Worm (Caenorhabditis elegans) whole organism, L3 larva: ENCODE measurements around the gene str-141.

Source experiments
- R02D3.7 ChIP-seq: fragments of 150-350 bp; optimal IDR thresholded peaks from 2 replicates; lab custom pipeline; 2014; ENCODE audit warnings: missing biosample characterization, missing genetic modification characterization
- ceh-28 ChIP-seq: fragments of 150-350 bp; optimal IDR thresholded peaks from 2 replicates; lab custom pipeline; 2014; ENCODE audit warnings: missing biosample characterization, missing genetic modification reagents, missing genetic modification characterization
- ceh-82 ChIP-seq: fragments of 150-350 bp; optimal IDR thresholded peaks from 2 replicates; lab custom pipeline; 2014; ENCODE audit warnings: missing biosample characterization, missing genetic modification characterization
- ceh-9 ChIP-seq: sonication (generic microtip); optimal IDR thresholded peaks from 2 replicates; lab custom pipeline; 2018; ENCODE audit warnings: missing biosample characterization, missing genetic modification characterization
- egl-27 ChIP-seq: sonication (generic microtip); optimal IDR thresholded peaks from 4 replicates; lab custom pipeline; 2017; ENCODE audit warnings: missing biosample characterization, missing genetic modification reagents, missing genetic modification characterization
- egl-5 ChIP-seq: fragments of 150-350 bp; optimal IDR thresholded peaks from 2 replicates; lab custom pipeline; 2017; ENCODE audit warnings: missing biosample characterization, missing genetic modification reagents, missing genetic modification characterization, inconsistent platforms
- elt-2 ChIP-seq: sonication (generic microtip); optimal IDR thresholded peaks from 2 replicates; lab custom pipeline; 2016; ENCODE audit warnings: missing genetic modification reagents, mild to moderate bottlenecking, missing genetic modification characterization, missing compliant biosample characterization
- eor-1 ChIP-seq, 2 experiments: fragments of 150-350 bp; optimal IDR thresholded peaks; 2 replicates each; lab custom pipeline; 2014 to 2018; ENCODE audit warnings: missing biosample characterization in 2 of 2, missing genetic modification characterization in 2 of 2
- fkh-10 ChIP-seq: sonication (generic microtip); optimal IDR thresholded peaks from 2 replicates; lab custom pipeline; 2017; ENCODE audit warnings: missing biosample characterization, missing genetic modification reagents, missing genetic modification characterization
- fkh-2 ChIP-seq: fragments of 150-350 bp; optimal IDR thresholded peaks from 2 replicates; lab custom pipeline; 2014; ENCODE audit warnings: missing biosample characterization, missing genetic modification reagents, missing genetic modification characterization
- fos-1 ChIP-seq: fragments of 150-350 bp; optimal IDR thresholded peaks from 2 replicates; lab custom pipeline; 2014; ENCODE audit warnings: missing biosample characterization, missing genetic modification characterization
- hmg-11 ChIP-seq: sonication (generic microtip); optimal IDR thresholded peaks from 2 replicates; lab custom pipeline; 2016; ENCODE audit warnings: missing genetic modification characterization, missing compliant biosample characterization
- jun-1 ChIP-seq: fragments of 150-350 bp; optimal IDR thresholded peaks from 2 replicates; lab custom pipeline; 2014; ENCODE audit warnings: missing biosample characterization, missing genetic modification reagents, missing genetic modification characterization
- lin-15B ChIP-seq: fragments of 150-350 bp; optimal IDR thresholded peaks from 2 replicates; lab custom pipeline; 2014; ENCODE audit warnings: missing biosample characterization, missing genetic modification characterization
- lin-39 ChIP-seq: fragments of 150-350 bp; optimal IDR thresholded peaks from 2 replicates; lab custom pipeline; 2018; ENCODE audit warnings: missing biosample characterization, missing genetic modification reagents, missing genetic modification characterization
- lsy-12 ChIP-seq: sonication (generic microtip); optimal IDR thresholded peaks from 2 replicates; lab custom pipeline; 2016; ENCODE audit warnings: mild to moderate bottlenecking, missing genetic modification characterization, missing compliant biosample characterization
- mdl-1 ChIP-seq: fragments of 150-350 bp; optimal IDR thresholded peaks from 2 replicates; lab custom pipeline; 2014; ENCODE audit warnings: missing biosample characterization, missing genetic modification characterization
- mml-1 ChIP-seq: fragments of 150-350 bp; sonication (generic microtip); optimal IDR thresholded peaks from 3 replicates; lab custom pipeline; 2014; ENCODE audit warnings: missing biosample characterization, missing genetic modification characterization
- nfya-1 ChIP-seq: sonication (generic microtip); optimal IDR thresholded peaks from 2 replicates; lab custom pipeline; 2017; ENCODE audit warnings: missing genetic modification characterization, mild to moderate bottlenecking, missing compliant biosample characterization, antibody characterized with exemption, moderate library complexity; ENCODE audit not compliant: insufficient read depth
- nhr-11 ChIP-seq: fragments of 150-350 bp; optimal IDR thresholded peaks from 2 replicates; lab custom pipeline; 2014; ENCODE audit warnings: missing biosample characterization, missing genetic modification characterization
- nhr-12 ChIP-seq: fragments of 150-350 bp; optimal IDR thresholded peaks from 2 replicates; lab custom pipeline; 2014; ENCODE audit warnings: missing biosample characterization, missing genetic modification characterization
- nhr-23 ChIP-seq: fragments of 150-350 bp; optimal IDR thresholded peaks from 2 replicates; lab custom pipeline; 2014; ENCODE audit warnings: missing biosample characterization, missing genetic modification reagents, missing genetic modification characterization
- nhr-237 ChIP-seq: fragments of 150-350 bp; optimal IDR thresholded peaks from 2 replicates; lab custom pipeline; 2014; ENCODE audit warnings: missing biosample characterization, missing genetic modification characterization
- nhr-25 ChIP-seq: sonication (generic microtip); optimal IDR thresholded peaks from 2 replicates; lab custom pipeline; 2017; ENCODE audit warnings: missing biosample characterization, missing genetic modification characterization
- nhr-28 ChIP-seq: fragments of 150-350 bp; optimal IDR thresholded peaks from 2 replicates; lab custom pipeline; 2014; ENCODE audit warnings: missing biosample characterization, missing genetic modification characterization
- nhr-67 ChIP-seq: fragments of 150-350 bp; optimal IDR thresholded peaks from 2 replicates; lab custom pipeline; 2014; ENCODE audit warnings: missing biosample characterization, missing genetic modification characterization
- nhr-76 ChIP-seq: fragments of 150-350 bp; sonication (generic microtip); optimal IDR thresholded peaks from 5 replicates; lab custom pipeline; 2014; ENCODE audit warnings: missing biosample characterization, missing genetic modification characterization
- nhr-77 ChIP-seq: fragments of 150-350 bp; optimal IDR thresholded peaks from 2 replicates; lab custom pipeline; 2014; ENCODE audit warnings: missing biosample characterization, missing genetic modification characterization
- pha-4 ChIP-seq: fragments of 150-350 bp; optimal IDR thresholded peaks from 2 replicates; lab custom pipeline; 2014; ENCODE audit warnings: missing biosample characterization, missing genetic modification reagents, missing genetic modification characterization
- pqm-1 ChIP-seq: fragments of 150-350 bp; optimal IDR thresholded peaks from 2 replicates; lab custom pipeline; 2017; ENCODE audit warnings: missing biosample characterization, missing genetic modification characterization, inconsistent platforms
- skn-1 ChIP-seq: fragments of 150-350 bp; optimal IDR thresholded peaks from 2 replicates; lab custom pipeline; 2014; ENCODE audit warnings: missing biosample characterization, missing genetic modification characterization
- snpc-4 ChIP-seq: fragments of 150-350 bp; optimal IDR thresholded peaks from 2 replicates; lab custom pipeline; 2014; ENCODE audit warnings: missing biosample characterization, missing genetic modification characterization
- tbx-2 ChIP-seq: sonication (generic microtip); optimal IDR thresholded peaks from 2 replicates; lab custom pipeline; 2016; ENCODE audit warnings: mild to moderate bottlenecking, missing genetic modification characterization, missing compliant biosample characterization
- unc-39 ChIP-seq: sonication (generic microtip); optimal IDR thresholded peaks from 4 replicates; lab custom pipeline; 2017; ENCODE audit warnings: missing biosample characterization, missing genetic modification characterization
- unc-62 ChIP-seq: fragments of 150-350 bp; sonication (generic microtip); optimal IDR thresholded peaks from 4 replicates; lab custom pipeline; 2014; ENCODE audit warnings: missing biosample characterization, missing genetic modification reagents, missing genetic modification characterization
- zag-1 ChIP-seq: fragments of 150-350 bp; optimal IDR thresholded peaks from 2 replicates; lab custom pipeline; 2014; ENCODE audit warnings: missing biosample characterization, missing genetic modification characterization
- ztf-11 ChIP-seq: fragments of 150-350 bp; optimal IDR thresholded peaks from 2 replicates; lab custom pipeline; 2014; ENCODE audit warnings: missing biosample characterization, missing genetic modification characterization

str-141 gene

DNA sequence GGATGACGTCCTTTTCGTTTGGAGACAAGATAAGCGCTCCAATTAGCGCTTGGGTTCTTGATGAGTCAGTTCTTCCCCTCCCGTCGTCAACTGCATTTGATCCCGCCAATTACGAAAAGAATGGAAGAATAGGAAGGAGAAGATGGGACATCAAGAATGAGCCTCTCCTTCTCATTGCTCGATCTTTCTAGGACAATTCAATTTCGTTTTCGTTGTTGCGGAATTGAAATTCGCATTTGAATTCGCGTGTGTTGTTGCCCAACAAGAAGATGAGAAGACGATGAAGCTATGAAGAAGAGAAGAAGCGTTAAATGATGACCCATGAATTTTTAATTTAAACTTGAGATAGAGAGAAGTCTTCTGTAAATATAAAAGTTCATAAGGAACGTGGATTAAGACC lies 13.3 kb upstream of the str-141 start:
- no peak for TF ChIP-seq tbx-2 (tag; lab: Kevin White, UChicago)
- TF ChIP-seq fkh-10 (GFP tag; lab: Kevin White, UChicago): peak; percentile 36

DNA sequence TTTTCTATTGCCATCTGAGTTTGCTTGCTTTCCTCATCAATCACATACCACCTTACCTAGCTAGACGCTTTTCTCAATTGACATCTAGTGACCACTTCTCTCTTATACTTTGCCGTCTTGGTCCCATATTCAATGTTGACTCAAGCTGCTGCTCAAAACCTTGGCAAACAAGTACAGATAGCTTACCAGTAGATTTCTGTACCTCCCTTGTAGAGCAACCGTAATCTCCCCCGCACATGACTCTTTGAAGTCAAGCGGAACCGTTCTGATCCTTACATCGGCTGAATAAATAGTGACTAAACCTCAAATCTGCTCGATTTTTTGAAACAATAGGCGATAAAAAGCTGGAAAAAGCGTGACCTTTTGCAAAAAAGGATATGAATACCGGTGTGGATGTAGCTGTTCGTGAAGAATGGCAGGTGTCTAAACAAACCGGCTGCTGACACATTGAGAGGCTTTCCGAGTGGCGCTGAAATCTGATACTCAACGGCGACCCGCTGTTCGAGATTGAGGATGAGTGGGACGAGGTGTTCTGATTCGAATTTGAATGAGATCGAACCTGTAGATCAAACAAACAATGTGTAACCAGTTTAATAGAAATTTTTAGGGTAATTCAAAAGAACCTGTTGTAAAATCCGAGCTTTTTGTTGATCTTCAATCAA lies 12.3 kb upstream of the str-141 start:
- TF ChIP-seq snpc-4 (tag; lab: Kevin White, UChicago): no peak
- no peak for TF ChIP-seq ceh-9 (tag; lab: Kevin White, UChicago)
- TF ChIP-seq pqm-1 (tag; lab: Kevin White, UChicago): no peak
- TF ChIP-seq, all 47 proteins: peak for 0

DNA sequence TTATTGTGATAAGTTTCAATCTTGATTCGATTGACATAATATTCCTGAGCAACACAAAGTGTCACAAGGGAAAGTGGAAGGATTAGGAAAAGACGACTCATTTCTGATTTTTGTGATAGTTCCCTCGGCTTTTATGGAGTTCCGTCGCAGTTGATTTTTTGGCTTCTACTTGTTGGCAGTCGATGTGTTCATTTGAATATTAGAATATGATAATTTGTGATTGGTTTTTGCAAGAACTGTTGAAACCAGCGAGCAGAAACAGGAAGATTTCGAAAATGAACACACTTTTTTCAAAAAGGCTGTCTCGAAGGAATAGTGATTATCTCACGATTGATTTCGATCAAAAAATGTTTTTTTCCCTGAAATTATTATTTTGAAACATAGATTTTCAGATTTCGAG lies 10.6 kb upstream of the str-141 start, which contains the start of gene T02E9.6:
T02E9.6 (minus strand) TSS at position 101 of the 400 bp plus-strand sequence.
- no peak for TF ChIP-seq fkh-10 (GFP tag; lab: Kevin White, UChicago)
- no peak for TF ChIP-seq nhr-11 (tag; lab: Kevin White, UChicago)
- TF ChIP-seq pqm-1 (tag; lab: Kevin White, UChicago): no peak
- no peak for TF ChIP-seq nhr-25 (tag; lab: Kevin White, UChicago)
- TF ChIP-seq ceh-82: no peak
- no peak for TF ChIP-seq nhr-76 (tag; lab: Kevin White, UChicago)
- TF ChIP-seq fos-1: no peak
- no peak for TF ChIP-seq skn-1 (tag; lab: Kevin White, UChicago)
- no peak for TF ChIP-seq tbx-2 (tag; lab: Kevin White, UChicago)
- TF ChIP-seq zag-1: no peak
- no peak for TF ChIP-seq mdl-1 (tag; lab: Kevin White, UChicago)

DNA sequence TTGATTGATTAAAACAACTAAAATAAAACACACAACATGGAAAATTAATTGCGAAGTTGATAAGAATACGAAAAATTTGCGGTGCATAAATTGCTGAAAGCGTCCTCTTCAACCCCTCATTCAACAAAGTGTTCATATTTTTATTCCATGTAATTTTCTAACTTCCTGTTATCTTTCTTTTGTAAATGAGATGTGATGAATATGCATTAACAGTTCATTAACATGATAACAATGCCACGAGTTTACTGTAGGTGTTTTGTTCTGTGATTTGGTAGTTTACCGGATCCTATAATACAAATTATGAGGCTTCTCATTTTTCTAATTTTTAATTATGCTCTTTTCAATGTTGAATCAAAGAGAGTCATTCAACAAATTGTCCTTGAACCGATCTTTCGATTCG lies 5.5 kb upstream of the str-141 start, which contains the start of gene F47G9.6:
F47G9.6 (plus strand) TSS at position 301 of the 400 bp plus-strand sequence.
- TF ChIP-seq eor-1 (tag; optimal IDR thresholded peaks at IDR 0.05; lab: Kevin White, UChicago) (no peak), pha-4 (tag; lab: Kevin White, UChicago) (no peak), ceh-9 (tag; lab: Kevin White, UChicago) (no peak), lin-39 (no peak), nhr-76 (tag; lab: Kevin White, UChicago) (no peak), ztf-11 (tag; lab: Kevin White, UChicago) (no peak)

DNA sequence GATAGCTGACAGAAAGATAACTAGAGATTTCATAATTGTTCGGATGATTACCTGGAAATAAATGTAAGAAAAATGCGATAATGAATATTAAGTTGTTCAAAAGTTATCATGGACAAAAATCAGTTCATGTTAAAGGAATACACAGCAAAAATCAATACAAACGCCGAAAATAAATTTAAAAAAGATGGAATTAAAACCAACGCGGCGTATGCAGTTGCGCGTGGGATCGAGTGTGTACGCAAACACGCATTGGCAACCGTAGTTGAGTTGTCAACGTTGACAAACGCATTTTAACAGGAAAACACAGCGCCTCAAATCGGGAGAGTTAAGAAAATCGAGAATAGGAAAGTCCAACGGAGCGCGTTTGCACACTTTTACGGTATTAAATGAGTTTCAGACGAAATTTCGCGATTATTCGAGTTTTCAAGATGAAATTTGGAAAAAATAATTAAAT lies 3.3 kb upstream of the str-141 start, which contains the start of gene tmed-10:
tmed-10 (minus strand) TSS at position 51 of the 454 bp plus-strand sequence.
- peak; percentile 69 for TF ChIP-seq snpc-4 (tag; lab: Kevin White, UChicago)
- peak; percentile 34 for TF ChIP-seq hmg-11 (tag; lab: Kevin White, UChicago)
- no peak for TF ChIP-seq nhr-76 (tag; lab: Kevin White, UChicago)
- no peak for TF ChIP-seq R02D3.7 (tag; lab: Kevin White, UChicago)
- no peak for TF ChIP-seq zag-1
- TF ChIP-seq egl-27 (tag; lab: Kevin White, UChicago): no peak
- TF ChIP-seq nhr-67 (tag; lab: Kevin White, UChicago): no peak
- no peak for TF ChIP-seq nhr-77 (tag; lab: Kevin White, UChicago)
- TF ChIP-seq tbx-2 (tag; lab: Kevin White, UChicago): no peak
- TF ChIP-seq ztf-11 (tag; lab: Kevin White, UChicago): no peak
- TF ChIP-seq fos-1: no peak
- TF ChIP-seq nhr-25 (tag; lab: Kevin White, UChicago): peak; percentile 57
- TF ChIP-seq nhr-28 (tag; lab: Kevin White, UChicago): no peak
- peak; percentile 80 for TF ChIP-seq lin-15B (tag; lab: Kevin White, UChicago)
- peak; percentile 3 for TF ChIP-seq egl-5 (tag; lab: Kevin White, UChicago)
- no peak for TF ChIP-seq skn-1 (tag; lab: Kevin White, UChicago)
- no peak for TF ChIP-seq eor-1 (tag; optimal IDR thresholded peaks at IDR 0.05; lab: Kevin White, UChicago)
- TF ChIP-seq fkh-2 (tag; lab: Kevin White, UChicago): no peak
- TF ChIP-seq nhr-12: no peak
- no peak for TF ChIP-seq nhr-237
- TF ChIP-seq unc-62 (GFP tag; lab: Kevin White, UChicago): no peak
- TF ChIP-seq jun-1: no peak
- peak; percentile 36 for TF ChIP-seq nhr-23 (tag; lab: Kevin White, UChicago)
- no peak for TF ChIP-seq lsy-12
- TF ChIP-seq ceh-28 (tag; lab: Kevin White, UChicago): no peak
- peak; percentile 82 for TF ChIP-seq pha-4 (tag; lab: Kevin White, UChicago)
- peak; percentile 64 for TF ChIP-seq lin-39
- TF ChIP-seq ceh-82: no peak
- peak; percentile 50 for TF ChIP-seq elt-2 (tag; lab: Kevin White, UChicago)
- TF ChIP-seq nhr-11 (tag; lab: Kevin White, UChicago): no peak
- no peak for TF ChIP-seq mml-1 (tag; lab: Kevin White, UChicago)
- TF ChIP-seq fkh-10 (GFP tag; lab: Kevin White, UChicago): no peak
- TF ChIP-seq unc-39 (tag; lab: Kevin White, UChicago): no peak
- TF ChIP-seq pqm-1 (tag; lab: Kevin White, UChicago): no peak
- peak; percentile 72 for TF ChIP-seq nfya-1 (tag; lab: Kevin White, UChicago)
